Fruit fly (Drosophila melanogaster): ENCODE results near the gene CG6769.

CG6769 gene

DNA sequence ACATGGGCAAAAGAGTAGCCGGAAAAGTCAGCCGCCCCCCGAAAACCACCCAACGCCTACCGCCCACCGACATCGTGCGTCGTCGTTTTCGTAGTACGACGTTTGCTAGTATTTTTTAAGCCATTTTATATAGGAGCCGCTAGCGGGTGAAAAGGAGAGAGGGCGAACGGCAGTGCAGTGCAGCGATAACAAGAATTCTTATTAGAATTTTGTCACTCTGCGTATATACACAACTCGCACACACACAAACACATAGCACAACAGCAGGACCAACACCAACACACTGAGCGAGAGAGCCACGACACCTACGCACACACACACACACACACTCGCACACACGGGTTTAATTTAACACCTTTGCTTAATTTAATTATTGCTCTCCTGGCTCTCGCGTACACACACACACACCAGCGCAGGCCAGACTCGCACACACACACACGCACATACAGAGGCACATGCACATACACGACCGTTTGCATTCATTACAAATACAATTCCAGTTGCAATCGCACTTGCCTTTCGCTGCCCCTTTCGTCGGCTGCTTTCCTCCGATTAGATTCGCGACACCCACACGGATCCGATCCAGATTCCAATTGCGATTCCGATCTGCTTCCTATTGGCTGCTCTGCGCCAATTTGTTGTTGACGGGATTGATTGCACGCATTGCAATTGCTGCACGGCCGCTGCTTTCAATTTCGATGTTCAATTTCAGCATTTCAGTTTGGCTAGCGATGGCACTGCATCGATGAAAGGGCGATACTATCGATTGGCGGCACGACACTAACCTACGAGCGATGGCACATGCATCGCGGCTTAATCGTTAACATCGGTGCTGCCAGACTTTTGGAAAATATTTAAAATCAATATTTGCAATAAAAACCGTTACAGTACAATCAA is 33.7 kb upstream of the CG6769 start, which contains the start of gene Socs16D (continued):
- no peak for TF ChIP-seq ham (GFP tag; IDR thresholded peaks at IDR 0.05)
- no peak for TF ChIP-seq da (GFP tag; optimal IDR thresholded peaks at IDR 0.05)
- peak; percentile 24 for TF ChIP-seq CG4328 (GFP tag; optimal IDR thresholded peaks at IDR 0.05)
- TF ChIP-seq CG2712 (tag; optimal IDR thresholded peaks at IDR 0.05) = peak; percentile 43
- TF ChIP-seq pfk (GFP tag; optimal IDR thresholded peaks at IDR 0.05) = peak; percentile 39
- no peak for TF ChIP-seq Dfd (GFP tag; optimal IDR thresholded peaks at IDR 0.05)
- peak; percentile 76 for TF ChIP-seq Dbx (GFP tag; IDR thresholded peaks at IDR 0.05)
- TF ChIP-seq h (optimal IDR thresholded peaks at IDR 0.05) = no peak
- peak; percentile 95 for TF ChIP-seq Dref (GFP tag; IDR thresholded peaks at IDR 0.05)
- TF ChIP-seq CG18476 (GFP tag; optimal IDR thresholded peaks at IDR 0.05) = no peak
- TF ChIP-seq CG9817 (tag; optimal IDR thresholded peaks at IDR 0.05) = peak; percentile 27
- TF ChIP-seq Dip3 (GFP tag; optimal IDR thresholded peaks at IDR 0.05) = no peak
- TF ChIP-seq CG6272 (GFP tag; IDR thresholded peaks at IDR 0.05) = peak; percentile 74
- no peak for TF ChIP-seq twi (tag; optimal IDR thresholded peaks at IDR 0.05)
- TF ChIP-seq CG14860 (GFP tag; IDR thresholded peaks at IDR 0.05; ENCODE audit: partially characterized antibody) = peak; percentile 94
- peak; percentile 37 for TF ChIP-seq CG12391 (tag; optimal IDR thresholded peaks at IDR 0.05)
- TF ChIP-seq CG14050 (GFP tag; IDR thresholded peaks at IDR 0.05) = no peak
- peak; percentile 1 for TF ChIP-seq CG12744 (GFP tag; optimal IDR thresholded peaks at IDR 0.05)
- no peak for TF ChIP-seq Sox102F (GFP tag; optimal IDR thresholded peaks at IDR 0.05)
- no peak for TF ChIP-seq CG18619 (GFP tag; optimal IDR thresholded peaks at IDR 0.05)
- TF ChIP-seq CG4617 (GFP tag; optimal IDR thresholded peaks at IDR 0.05; ENCODE audit: borderline replicate concordance) = peak; percentile 74
- TF ChIP-seq CG4404 (GFP tag; IDR thresholded peaks at IDR 0.05) = no peak
- TF ChIP-seq Sry-β (GFP tag; optimal IDR thresholded peaks at IDR 0.05) = peak; percentile 6
- no peak for TF ChIP-seq Bdp1 (GFP tag; optimal IDR thresholded peaks at IDR 0.05)
- no peak for TF ChIP-seq CG17912 (GFP tag; optimal IDR thresholded peaks at IDR 0.05)
- peak; percentile 5 for TF ChIP-seq CG8944 (GFP tag; optimal IDR thresholded peaks at IDR 0.05)
- peak; percentile 97 for TF ChIP-seq unc-4 (GFP tag; IDR thresholded peaks at IDR 0.05; ENCODE audit: partially characterized antibody)
- TF ChIP-seq salm (tag; optimal IDR thresholded peaks at IDR 0.05) = no peak
- peak; percentile 16 for TF ChIP-seq zf30C (GFP tag; optimal IDR thresholded peaks at IDR 0.05)
- peak; percentile 17 for TF ChIP-seq CG1832 (GFP tag; optimal IDR thresholded peaks at IDR 0.05)
- TF ChIP-seq CG7271 (tag; optimal IDR thresholded peaks at IDR 0.05) = no peak
- peak; percentile 41 for TF ChIP-seq Bteb2 (GFP tag; optimal IDR thresholded peaks at IDR 0.05)
- TF ChIP-seq CG14014 (GFP tag; IDR thresholded peaks at IDR 0.05) = no peak; the same call in 1 of the 2 replicates
- no peak for TF ChIP-seq klu (GFP tag; IDR thresholded peaks at IDR 0.05)
- TF ChIP-seq mirr (GFP tag; optimal IDR thresholded peaks at IDR 0.05) = peak; percentile 21
- TF ChIP-seq dm (GFP tag; optimal IDR thresholded peaks at IDR 0.05) = peak; percentile 56
- TF ChIP-seq CG15479 (GFP tag; optimal IDR thresholded peaks at IDR 0.05) = peak; percentile 96
- no peak for TF ChIP-seq stc (GFP tag; IDR thresholded peaks at IDR 0.05)
- TF ChIP-seq bigmax (GFP tag; optimal IDR thresholded peaks at IDR 0.05) = peak; percentile 45
- peak in 1 of 2 experiments; percentile 16 for TF ChIP-seq crp (GFP tag; optimal IDR thresholded peaks at IDR 0.05)
- peak; percentile 72 for TF ChIP-seq abd-A (tag; optimal IDR thresholded peaks at IDR 0.05)
- peak; percentile 75 for TF ChIP-seq Rfx (GFP tag; IDR thresholded peaks at IDR 0.05)
- peak; percentile 70 for TF ChIP-seq Abd-B (GFP tag; optimal IDR thresholded peaks at IDR 0.05)
- no peak for TF ChIP-seq CG1792 (GFP tag; optimal IDR thresholded peaks at IDR 0.05)
- peak; percentile 44 for TF ChIP-seq CG13894 (tag; optimal IDR thresholded peaks at IDR 0.05)
- TF ChIP-seq Jarid2 (GFP tag; optimal IDR thresholded peaks at IDR 0.05) = peak; percentile 34
- peak; percentile 69 for TF ChIP-seq CoRest (tag; optimal IDR thresholded peaks at IDR 0.05)
- TF ChIP-seq CG8281 (tag; optimal IDR thresholded peaks at IDR 0.05) = no peak
- no peak for TF ChIP-seq bowl (GFP tag; IDR thresholded peaks at IDR 0.05)

All from whole organism, embryonic.